Fruit fly (Drosophila melanogaster): ENCODE data around the gene beat-VII.

Gene beat-VII

dm6 chr3R:26656140-26656539 is 25.6 kb downstream of the beat-VII start, which contains the start of gene Tb:
TSS of gene Tb (plus strand) at chr3R:26656440.
- TF ChIP-seq CG8159 (tag; optimal IDR thresholded peaks at IDR 0.05) (no peak), D1 (tag; optimal IDR thresholded peaks at IDR 0.05) (no peak), CG12605 (GFP tag; IDR thresholded peaks at IDR 0.05) (no peak), CG14655 (GFP tag; optimal IDR thresholded peaks at IDR 0.05) (no peak), CG4496 (GFP tag; IDR thresholded peaks at IDR 0.05) (no peak), CG9948 (tag; optimal IDR thresholded peaks at IDR 0.05) (no peak), CG32121 (GFP tag; IDR thresholded peaks at IDR 0.05) (no peak), EcR (GFP tag; optimal IDR thresholded peaks at IDR 0.05) (no peak), CG10348 (GFP tag; IDR thresholded peaks at IDR 0.05) (no peak), Ets98B (GFP tag; IDR thresholded peaks at IDR 0.05) (no peak), CG17806 (tag; optimal IDR thresholded peaks at IDR 0.05) (no peak), fd96Ca (GFP tag; IDR thresholded peaks at IDR 0.05) (no peak), CG15710 (tag; optimal IDR thresholded peaks at IDR 0.05) (no peak), gl (tag; optimal IDR thresholded peaks at IDR 0.05) (no peak)

- TF ChIP-seq Ets98B (GFP tag; IDR thresholded peaks at IDR 0.05): no peak
- TF ChIP-seq CG34367 (tag; optimal IDR thresholded peaks at IDR 0.05): no peak
- TF ChIP-seq Pif1A (GFP tag; optimal IDR thresholded peaks at IDR 0.05): no peak
- TF ChIP-seq CG10348 (GFP tag; IDR thresholded peaks at IDR 0.05): no peak
- no peak for TF ChIP-seq CG4496 (GFP tag; IDR thresholded peaks at IDR 0.05)
- no peak for TF ChIP-seq fd96Ca (GFP tag; IDR thresholded peaks at IDR 0.05)
- no peak for TF ChIP-seq gl (tag; optimal IDR thresholded peaks at IDR 0.05)
- no peak for TF ChIP-seq EcR (GFP tag; optimal IDR thresholded peaks at IDR 0.05)
- no peak for TF ChIP-seq rn (GFP tag; IDR thresholded peaks at IDR 0.05)
- TF ChIP-seq CG14655 (GFP tag; optimal IDR thresholded peaks at IDR 0.05): no peak
- no peak for TF ChIP-seq D1 (tag; optimal IDR thresholded peaks at IDR 0.05)
- no peak for TF ChIP-seq CG15710 (tag; optimal IDR thresholded peaks at IDR 0.05)
- no peak for TF ChIP-seq CG17806 (tag; optimal IDR thresholded peaks at IDR 0.05)
- TF ChIP-seq CG9948 (tag; optimal IDR thresholded peaks at IDR 0.05): no peak
- no peak for TF ChIP-seq Snoo (tag; optimal IDR thresholded peaks at IDR 0.05)
- TF ChIP-seq CG8301 (tag; optimal IDR thresholded peaks at IDR 0.05): no peak
- no peak for TF ChIP-seq CG32121 (GFP tag; IDR thresholded peaks at IDR 0.05)
- TF ChIP-seq CG13204 (GFP tag; optimal IDR thresholded peaks at IDR 0.05): no peak
These were observed 26.3 kb downstream of the beat-VII start for dm6 chr3R:26655416-26655945.

- no peak for TF ChIP-seq EcR (GFP tag; optimal IDR thresholded peaks at IDR 0.05)
- TF ChIP-seq gl (tag; optimal IDR thresholded peaks at IDR 0.05): no peak
- TF ChIP-seq fd96Ca (GFP tag; IDR thresholded peaks at IDR 0.05): peak; percentile 70; the same call in 2 of the 3 replicates
- no peak for TF ChIP-seq CG8301 (tag; optimal IDR thresholded peaks at IDR 0.05)
- peak; percentile 4 for TF ChIP-seq Pif1A (GFP tag; optimal IDR thresholded peaks at IDR 0.05)
- no peak for TF ChIP-seq CG9948 (tag; optimal IDR thresholded peaks at IDR 0.05)
- no peak for TF ChIP-seq CG15710 (tag; optimal IDR thresholded peaks at IDR 0.05)
- peak; percentile 41 for TF ChIP-seq CG14655 (GFP tag; optimal IDR thresholded peaks at IDR 0.05)
- TF ChIP-seq CG8159 (tag; optimal IDR thresholded peaks at IDR 0.05): peak; percentile 6
- TF ChIP-seq CG10348 (GFP tag; IDR thresholded peaks at IDR 0.05): no peak
- TF ChIP-seq CG4496 (GFP tag; IDR thresholded peaks at IDR 0.05): peak; percentile 42; the same call in 1 of the 3 replicates
These were observed 27.2 kb downstream of the beat-VII start for dm6 chr3R:26654594-26654993.

dm6 chr3R:26639503-26640075 is 42.2 kb downstream of the beat-VII start, which contains the start of gene TwdlD:
TSS of gene TwdlD (plus strand) at chr3R:26640025.
- TF ChIP-seq CG15710 (tag; optimal IDR thresholded peaks at IDR 0.05): no peak
- TF ChIP-seq CG12605 (GFP tag; IDR thresholded peaks at IDR 0.05): no peak

dm6 chr3R:26636388-26636787 is 45.4 kb downstream of the beat-VII start, which contains the start of gene TwdlS:
TSS of gene TwdlS (plus strand) at chr3R:26636688.
- TF ChIP-seq CG12605 (GFP tag; IDR thresholded peaks at IDR 0.05) (no peak), EcR (GFP tag; optimal IDR thresholded peaks at IDR 0.05) (no peak), gl (tag; optimal IDR thresholded peaks at IDR 0.05) (no peak), rn (GFP tag; IDR thresholded peaks at IDR 0.05) (no peak), fd96Ca (GFP tag; IDR thresholded peaks at IDR 0.05) (no peak), CG10348 (GFP tag; IDR thresholded peaks at IDR 0.05) (no peak), CG17806 (tag; optimal IDR thresholded peaks at IDR 0.05) (no peak), Ets98B (GFP tag; IDR thresholded peaks at IDR 0.05) (no peak), CG8159 (tag; optimal IDR thresholded peaks at IDR 0.05) (no peak), CG8301 (tag; optimal IDR thresholded peaks at IDR 0.05) (no peak), D1 (tag; optimal IDR thresholded peaks at IDR 0.05) (no peak), Pif1A (GFP tag; optimal IDR thresholded peaks at IDR 0.05) (no peak), CG9948 (tag; optimal IDR thresholded peaks at IDR 0.05) (no peak), Snoo (tag; optimal IDR thresholded peaks at IDR 0.05) (no peak)

- TF ChIP-seq CG10348 (GFP tag; IDR thresholded peaks at IDR 0.05) (no peak), CG8159 (tag; optimal IDR thresholded peaks at IDR 0.05) (no peak), CG9948 (tag; optimal IDR thresholded peaks at IDR 0.05) (no peak), CG15710 (tag; optimal IDR thresholded peaks at IDR 0.05) (no peak), fd96Ca (GFP tag; IDR thresholded peaks at IDR 0.05) (no peak), CG17806 (tag; optimal IDR thresholded peaks at IDR 0.05) (no peak), CG8301 (tag; optimal IDR thresholded peaks at IDR 0.05) (no peak), CG34367 (tag; optimal IDR thresholded peaks at IDR 0.05) (no peak), CG12605 (GFP tag; IDR thresholded peaks at IDR 0.05) (no peak), rn (GFP tag; IDR thresholded peaks at IDR 0.05) (no peak), Ets98B (GFP tag; IDR thresholded peaks at IDR 0.05) (no peak), CG13204 (GFP tag; optimal IDR thresholded peaks at IDR 0.05) (no peak), EcR (GFP tag; optimal IDR thresholded peaks at IDR 0.05) (no peak), D1 (tag; optimal IDR thresholded peaks at IDR 0.05) (no peak), CG4496 (GFP tag; IDR thresholded peaks at IDR 0.05) (no peak), CG14655 (GFP tag; optimal IDR thresholded peaks at IDR 0.05) (no peak)
These were observed 47.2 kb downstream of the beat-VII start, which contains the start of gene TwdlR for dm6 chr3R:26634585-26634984. TSS of gene TwdlR (plus strand) at chr3R:26634885.

Data from whole organism, pupa.